Fruit fly (Drosophila melanogaster): ENCODE data around the gene mgl.

Gene mgl

dm6 chrX:9494103-9494502, 5.8 kb downstream of the mgl start:
- TF ChIP-seq CG8478 (optimal IDR thresholded peaks at IDR 0.05) (no peak), pan (optimal IDR thresholded peaks at IDR 0.05) (no peak), usp (GFP tag; optimal IDR thresholded peaks at IDR 0.05) (no peak), Dll (optimal IDR thresholded peaks at IDR 0.05) (no peak), EcR (GFP tag; optimal IDR thresholded peaks at IDR 0.05) (no peak), psq (optimal IDR thresholded peaks at IDR 0.05) (no peak)

dm6 chrX:9486802-9487201, 13.1 kb downstream of the mgl start:
- TF ChIP-seq pan (optimal IDR thresholded peaks at IDR 0.05) (no peak), CG8478 (optimal IDR thresholded peaks at IDR 0.05) (no peak), usp (GFP tag; optimal IDR thresholded peaks at IDR 0.05) (no peak), psq (optimal IDR thresholded peaks at IDR 0.05) (no peak), EcR (GFP tag; optimal IDR thresholded peaks at IDR 0.05) (no peak), Dll (optimal IDR thresholded peaks at IDR 0.05) (no peak)

dm6 chrX:9485899-9486298, 14.0 kb downstream of the mgl start:
- TF ChIP-seq usp (GFP tag; optimal IDR thresholded peaks at IDR 0.05): no peak

dm6 chrX:9485175-9485574, 14.8 kb downstream of the mgl start:
- TF ChIP-seq psq (optimal IDR thresholded peaks at IDR 0.05) (no peak), CG8478 (optimal IDR thresholded peaks at IDR 0.05) (no peak), Dll (optimal IDR thresholded peaks at IDR 0.05) (no peak), usp (GFP tag; optimal IDR thresholded peaks at IDR 0.05) (no peak), pan (optimal IDR thresholded peaks at IDR 0.05) (no peak), EcR (GFP tag; optimal IDR thresholded peaks at IDR 0.05) (no peak)

- no peak for TF ChIP-seq psq (optimal IDR thresholded peaks at IDR 0.05)
- peak; percentile 9 to 86 for TF ChIP-seq EcR (GFP tag; optimal IDR thresholded peaks at IDR 0.05)
- no peak for TF ChIP-seq Dll (optimal IDR thresholded peaks at IDR 0.05)
These were observed 16.3 kb downstream of the mgl start for dm6 chrX:9483613-9484012.

dm6 chrX:9478756-9479155, 21.2 kb downstream of the mgl start:
- TF ChIP-seq pan (optimal IDR thresholded peaks at IDR 0.05) (no peak), usp (GFP tag; optimal IDR thresholded peaks at IDR 0.05) (no peak), Dll (optimal IDR thresholded peaks at IDR 0.05) (no peak), psq (optimal IDR thresholded peaks at IDR 0.05) (no peak), EcR (GFP tag; optimal IDR thresholded peaks at IDR 0.05) (no peak), CG8478 (optimal IDR thresholded peaks at IDR 0.05) (no peak)

dm6 chrX:9476908-9477307, 23.0 kb downstream of the mgl start:
- TF ChIP-seq pan (optimal IDR thresholded peaks at IDR 0.05): no peak
- no peak for TF ChIP-seq Dll (optimal IDR thresholded peaks at IDR 0.05)
- TF ChIP-seq CG8478 (optimal IDR thresholded peaks at IDR 0.05): no peak
- no peak for TF ChIP-seq usp (GFP tag; optimal IDR thresholded peaks at IDR 0.05)
- TF ChIP-seq EcR (GFP tag; optimal IDR thresholded peaks at IDR 0.05): no peak
- TF ChIP-seq psq (optimal IDR thresholded peaks at IDR 0.05): no peak

dm6 chrX:9474115-9474514, 25.8 kb downstream of the mgl start:
- TF ChIP-seq EcR (GFP tag; optimal IDR thresholded peaks at IDR 0.05) (no peak), usp (GFP tag; optimal IDR thresholded peaks at IDR 0.05) (no peak), Dll (optimal IDR thresholded peaks at IDR 0.05) (no peak), psq (optimal IDR thresholded peaks at IDR 0.05) (no peak), pan (optimal IDR thresholded peaks at IDR 0.05) (no peak), CG8478 (optimal IDR thresholded peaks at IDR 0.05) (no peak)

- TF ChIP-seq CG8478 (optimal IDR thresholded peaks at IDR 0.05) (no peak), EcR (GFP tag; optimal IDR thresholded peaks at IDR 0.05) (no peak)
These were observed 31.6 kb downstream of the mgl start for dm6 chrX:9468285-9468684.

- TF ChIP-seq EcR (GFP tag; optimal IDR thresholded peaks at IDR 0.05) (no peak), pan (optimal IDR thresholded peaks at IDR 0.05) (no peak), psq (optimal IDR thresholded peaks at IDR 0.05) (no peak), usp (GFP tag; optimal IDR thresholded peaks at IDR 0.05) (no peak), Dll (optimal IDR thresholded peaks at IDR 0.05) (no peak), CG8478 (optimal IDR thresholded peaks at IDR 0.05) (no peak)
These were observed 32.3 kb downstream of the mgl start for dm6 chrX:9467656-9468055.

- TF ChIP-seq usp (GFP tag; optimal IDR thresholded peaks at IDR 0.05): no peak
- no peak for TF ChIP-seq psq (optimal IDR thresholded peaks at IDR 0.05)
- TF ChIP-seq CG8478 (optimal IDR thresholded peaks at IDR 0.05): no peak
- TF ChIP-seq EcR (GFP tag; optimal IDR thresholded peaks at IDR 0.05): no peak
- no peak for TF ChIP-seq Dll (optimal IDR thresholded peaks at IDR 0.05)
- TF ChIP-seq pan (optimal IDR thresholded peaks at IDR 0.05): no peak
These were observed 32.9 kb downstream of the mgl start for dm6 chrX:9467066-9467465.

- TF ChIP-seq psq (optimal IDR thresholded peaks at IDR 0.05): no peak
- TF ChIP-seq pan (optimal IDR thresholded peaks at IDR 0.05): no peak
- no peak for TF ChIP-seq CG8478 (optimal IDR thresholded peaks at IDR 0.05)
- TF ChIP-seq usp (GFP tag; optimal IDR thresholded peaks at IDR 0.05): no peak
- TF ChIP-seq EcR (GFP tag; optimal IDR thresholded peaks at IDR 0.05): no peak
- no peak for TF ChIP-seq Dll (optimal IDR thresholded peaks at IDR 0.05)
These were observed 33.3 kb downstream of the mgl start for dm6 chrX:9466579-9466995.

- no peak for TF ChIP-seq psq (optimal IDR thresholded peaks at IDR 0.05)
- no peak for TF ChIP-seq pan (optimal IDR thresholded peaks at IDR 0.05)
- TF ChIP-seq Dll (optimal IDR thresholded peaks at IDR 0.05): no peak
These were observed 33.8 kb downstream of the mgl start for dm6 chrX:9466150-9466549.

Data from whole organism.